Fruit fly (Drosophila melanogaster) whole organism, larva: ENCODE results near the gene CG6418.

Source experiments
- noc ChIP-seq: fragments of 200-800 bp; sonication (Bioruptor generic); optimal IDR thresholded peaks from 3 replicates; lab custom pipeline; 2019; ENCODE audit warnings: missing biosample characterization, mild to moderate bottlenecking, missing genetic modification characterization, moderate library complexity

CG6418 gene

DNA sequence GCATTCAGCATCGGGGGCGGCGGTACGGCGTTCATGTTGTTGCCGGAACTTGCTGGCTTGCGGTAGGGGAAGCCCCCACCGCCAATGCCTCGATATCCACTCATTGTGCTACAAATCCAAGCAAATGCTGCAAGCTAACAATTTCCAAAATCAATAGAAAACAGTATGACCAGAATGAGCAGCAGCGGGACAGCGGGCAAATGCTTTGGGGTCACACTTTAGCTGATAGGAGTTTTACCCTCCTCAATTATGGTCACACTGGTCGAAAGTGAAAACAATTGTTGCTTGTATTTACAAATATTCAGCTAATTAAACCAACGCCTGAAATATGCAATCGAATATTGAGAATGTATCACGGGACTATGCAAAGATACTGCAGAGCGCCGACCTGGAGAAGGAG lies at the start of gene CG6418, which contains the start of gene Blos4:
CG6418 (minus strand) TSS at position 196 of the 400 bp plus-strand sequence.
Blos4 (plus strand) TSS at position 244 of the 400 bp plus-strand sequence.
- no peak for TF ChIP-seq noc (tag; lab: Kevin White, UChicago)

- no peak for TF ChIP-seq noc (tag; lab: Kevin White, UChicago)
These were observed 49.1 kb upstream of the CG6418 start for dm6 chr3L:10927953-10928352.

dm6 chr3L:10927349-10927748 lies 48.5 kb upstream of the CG6418 start:
- no peak for TF ChIP-seq noc (tag; lab: Kevin White, UChicago)

DNA sequence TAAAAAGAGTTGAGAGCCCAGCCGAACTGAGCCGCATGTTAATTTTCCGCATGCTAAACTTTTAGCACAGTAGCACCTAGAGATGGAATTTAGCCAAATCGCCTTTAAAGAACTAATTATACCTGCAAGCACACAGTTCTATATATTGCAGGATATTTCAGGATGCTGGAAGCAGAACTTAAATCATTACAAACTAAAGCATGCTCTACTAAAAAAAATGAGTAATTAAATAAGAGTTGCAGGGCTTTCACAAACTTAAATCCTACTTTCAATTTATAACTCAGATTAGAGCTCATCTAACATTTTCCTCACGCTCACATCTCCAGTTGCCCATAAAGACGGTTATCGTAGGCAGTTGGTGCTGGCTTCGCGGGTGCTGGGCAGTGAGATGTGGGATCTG lies 45.8 kb upstream of the CG6418 start:
- TF ChIP-seq noc (tag; lab: Kevin White, UChicago) = no peak

DNA sequence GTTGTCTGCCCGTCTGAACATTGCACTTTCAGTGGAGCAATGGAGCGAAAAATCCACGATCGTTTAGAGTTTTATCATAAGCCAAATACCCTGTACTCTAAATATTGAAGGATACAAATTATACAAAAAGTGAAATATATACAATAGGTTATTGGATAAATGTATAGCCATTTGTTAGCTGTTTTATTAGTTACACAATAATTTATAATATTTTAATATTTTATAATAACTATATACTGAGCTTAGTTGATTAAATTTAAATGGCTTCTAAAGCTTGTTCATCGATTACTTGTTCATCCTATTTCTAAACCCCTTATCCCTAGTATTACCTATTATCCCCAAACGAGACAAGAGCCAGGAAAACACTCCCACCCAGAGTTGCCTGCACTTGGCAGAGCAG lies 44.1 kb upstream of the CG6418 start:
- no peak for TF ChIP-seq noc (tag; lab: Kevin White, UChicago)

DNA sequence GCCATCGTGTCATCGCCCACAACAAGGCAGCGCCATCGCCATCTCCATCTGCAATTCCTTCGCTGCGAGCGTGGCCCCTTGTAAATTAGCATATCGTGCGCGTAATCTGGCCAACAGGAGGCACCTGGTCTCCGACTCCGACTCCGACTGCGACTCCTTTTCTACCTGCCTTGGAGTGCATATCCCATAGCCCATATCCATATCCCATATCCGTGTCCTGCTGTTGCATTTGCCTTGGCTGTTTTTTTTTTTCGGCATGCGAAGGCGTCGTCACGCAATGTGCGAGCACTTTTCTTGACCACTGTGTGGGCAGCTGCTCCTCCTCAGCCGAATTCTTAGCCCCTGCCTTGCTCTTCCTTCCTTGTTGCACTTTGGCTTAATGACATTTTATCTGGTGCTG lies 39.6 kb upstream of the CG6418 start:
- no peak for TF ChIP-seq noc (tag; lab: Kevin White, UChicago)

- no peak for TF ChIP-seq noc (tag; lab: Kevin White, UChicago)
These were observed 38.4 kb upstream of the CG6418 start for dm6 chr3L:10917263-10917662.

dm6 chr3L:10913214-10913613 lies 34.4 kb upstream of the CG6418 start:
- TF ChIP-seq noc (tag; lab: Kevin White, UChicago) = no peak

DNA sequence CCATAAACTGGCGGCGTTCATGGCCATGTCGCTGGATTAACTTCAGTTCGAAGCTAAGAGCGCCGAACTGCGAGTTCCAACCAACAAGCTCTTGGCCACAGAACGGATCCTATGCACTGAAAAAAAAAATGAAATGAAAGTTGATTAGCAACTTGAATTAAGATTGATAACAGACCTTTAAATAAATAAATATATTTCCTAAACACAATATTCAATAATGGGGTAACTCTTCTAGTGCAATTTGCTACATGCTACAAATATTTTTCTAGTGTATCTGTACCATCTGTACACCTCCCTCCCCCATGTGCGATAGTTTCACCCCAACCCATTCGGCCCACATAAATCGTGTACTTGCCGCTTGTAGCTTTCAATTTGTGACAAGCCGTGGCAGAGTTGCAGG lies 30.8 kb upstream of the CG6418 start:
- TF ChIP-seq noc (tag; lab: Kevin White, UChicago) = no peak

DNA sequence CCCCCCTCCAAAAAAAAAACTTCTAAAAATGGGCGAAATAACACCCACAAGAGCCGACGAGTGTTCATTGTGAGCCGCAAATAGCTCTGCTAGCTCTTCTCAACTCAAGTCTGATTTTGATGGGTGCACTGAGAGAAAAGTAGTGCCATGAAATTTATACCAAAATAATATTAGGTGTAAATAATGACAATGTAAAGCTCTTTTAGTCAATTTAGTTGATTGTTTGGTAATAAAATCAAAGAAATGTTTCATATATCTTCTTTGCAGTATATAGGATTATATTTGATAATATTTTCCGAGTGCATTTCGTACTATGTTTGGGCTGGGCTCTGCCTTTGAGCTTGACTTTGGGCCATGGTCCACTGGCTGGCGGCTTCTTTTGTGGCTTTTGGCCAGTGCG lies 25.9 kb upstream of the CG6418 start:
- TF ChIP-seq noc (tag; lab: Kevin White, UChicago) = no peak

- TF ChIP-seq noc (tag; lab: Kevin White, UChicago) = no peak
These were observed 24.6 kb upstream of the CG6418 start for dm6 chr3L:10903449-10903848.

DNA sequence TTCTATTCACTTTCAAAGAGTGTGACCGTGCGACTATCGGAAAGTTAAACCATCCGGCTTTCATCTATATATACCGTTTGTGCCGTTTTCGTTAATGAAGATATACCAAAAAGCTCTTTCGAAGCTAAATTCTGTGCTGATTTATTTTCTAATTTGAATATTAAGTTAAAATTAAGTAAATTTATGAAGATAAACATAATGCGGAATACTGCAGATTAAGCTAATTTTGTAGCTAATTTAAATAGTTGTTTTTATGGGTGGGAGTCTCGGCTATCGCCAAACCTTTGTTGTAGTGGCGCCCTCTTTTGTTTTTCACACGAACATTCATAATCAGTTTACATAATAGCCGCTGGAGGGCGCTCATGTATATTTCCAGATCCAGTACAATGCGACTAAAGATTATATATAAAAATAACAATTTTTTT lies 20.3 kb upstream of the CG6418 start, which contains the start of gene Aps:
Aps (minus strand) TSS at position 37 of the 425 bp plus-strand sequence.
- no peak for TF ChIP-seq noc (tag; lab: Kevin White, UChicago)

DNA sequence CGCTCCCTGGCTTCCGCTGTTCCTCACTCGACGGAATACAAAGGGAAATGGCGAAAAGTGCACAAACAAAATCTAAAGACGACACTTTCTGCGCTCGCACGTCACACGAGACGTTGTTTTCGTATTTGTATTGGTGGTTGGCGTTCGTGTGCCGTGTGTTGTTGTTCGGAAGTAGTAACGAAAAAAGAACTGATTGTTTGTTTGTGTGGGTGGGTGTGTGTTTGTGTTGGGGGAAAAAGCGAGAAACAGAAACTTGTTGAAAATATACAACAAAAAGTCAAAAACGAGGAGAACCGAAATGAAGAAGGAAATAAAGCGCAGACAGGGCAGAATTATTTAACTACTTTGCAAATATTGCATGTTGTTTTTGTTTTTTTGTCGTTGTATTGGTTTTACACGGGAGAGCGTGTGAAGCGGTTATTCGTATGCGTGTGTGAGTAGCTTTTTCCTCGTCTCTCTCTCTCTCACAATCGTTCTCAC lies 19.5 kb upstream of the CG6418 start:
- TF ChIP-seq noc (tag; lab: Kevin White, UChicago) = peak; percentile 57

DNA sequence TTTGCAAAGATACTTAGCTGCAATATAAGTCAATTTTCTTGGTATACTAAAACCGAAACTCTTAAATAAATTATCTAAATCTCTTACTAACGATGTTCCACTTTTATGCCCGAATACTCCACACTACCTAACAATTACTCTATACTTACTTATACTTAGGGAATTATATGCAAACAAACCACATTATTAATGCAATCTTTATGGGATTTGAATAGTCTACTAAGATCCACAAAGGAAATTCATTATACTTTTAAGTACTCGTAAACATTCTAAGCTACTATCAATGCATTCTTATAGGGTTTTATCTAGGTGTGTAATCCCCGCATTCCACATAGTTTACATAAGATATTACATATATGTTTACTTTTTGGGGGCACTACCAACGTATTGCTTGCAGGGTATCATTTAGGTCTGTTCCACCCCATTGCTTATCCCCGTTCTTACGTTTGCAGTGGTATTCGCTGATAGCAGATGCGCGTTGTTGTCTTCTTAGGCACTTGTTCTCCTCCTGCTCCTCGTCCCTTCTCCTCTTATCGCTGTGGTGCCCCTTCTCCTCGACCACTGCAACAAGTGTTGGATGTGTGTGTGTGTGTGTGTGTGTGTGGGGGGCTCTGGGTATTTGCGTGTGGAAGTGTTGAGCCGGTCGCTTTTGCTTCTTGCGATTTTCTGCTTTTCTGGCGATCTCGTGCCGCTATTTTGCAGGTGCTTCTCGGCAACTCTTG lies 18.9 kb upstream of the CG6418 start:
- TF ChIP-seq noc (tag; lab: Kevin White, UChicago) = no peak

DNA sequence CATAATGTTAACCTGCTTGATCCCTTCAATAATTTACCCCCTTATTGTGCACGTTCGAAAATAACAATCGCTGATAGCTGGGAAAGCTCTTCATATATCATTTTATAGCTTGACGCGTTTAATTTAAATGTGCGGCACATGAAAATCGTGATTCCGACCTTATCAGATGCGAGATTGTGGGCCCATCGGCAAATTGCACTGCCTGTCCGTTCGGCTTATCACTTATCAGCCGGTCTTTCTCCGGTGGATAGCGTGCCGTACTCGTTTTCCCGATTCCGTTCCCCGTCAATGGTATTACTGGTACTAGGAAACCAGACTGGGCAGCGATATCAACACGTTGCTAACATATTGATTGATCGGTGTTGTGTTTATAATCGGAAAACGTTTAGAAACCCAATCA lies 18.1 kb upstream of the CG6418 start:
- peak; percentile 85 for TF ChIP-seq noc (tag; lab: Kevin White, UChicago)

DNA sequence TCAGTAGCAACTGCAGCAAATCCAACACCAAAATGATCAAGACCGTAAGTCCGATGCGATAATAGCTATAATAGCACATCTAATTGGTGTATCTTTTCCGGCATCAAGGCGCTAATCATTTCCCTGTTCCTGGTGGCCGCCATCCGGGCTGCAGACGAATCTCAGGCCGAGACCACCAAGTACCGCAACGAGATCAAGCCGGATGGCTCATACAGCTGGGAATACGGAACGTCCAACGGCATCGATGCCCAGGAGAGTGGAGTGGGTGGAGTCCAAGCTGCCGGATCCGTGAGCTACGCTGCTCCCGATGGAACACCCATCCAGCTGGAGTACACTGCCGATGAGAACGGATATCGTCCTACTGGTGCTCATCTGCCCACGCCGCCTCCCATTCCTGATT lies 15.3 kb upstream of the CG6418 start, which contains the start of gene Cpr67Fb:
Cpr67Fb (plus strand) TSS at position 15 of the 400 bp plus-strand sequence.
- no peak for TF ChIP-seq noc (tag; lab: Kevin White, UChicago)

DNA sequence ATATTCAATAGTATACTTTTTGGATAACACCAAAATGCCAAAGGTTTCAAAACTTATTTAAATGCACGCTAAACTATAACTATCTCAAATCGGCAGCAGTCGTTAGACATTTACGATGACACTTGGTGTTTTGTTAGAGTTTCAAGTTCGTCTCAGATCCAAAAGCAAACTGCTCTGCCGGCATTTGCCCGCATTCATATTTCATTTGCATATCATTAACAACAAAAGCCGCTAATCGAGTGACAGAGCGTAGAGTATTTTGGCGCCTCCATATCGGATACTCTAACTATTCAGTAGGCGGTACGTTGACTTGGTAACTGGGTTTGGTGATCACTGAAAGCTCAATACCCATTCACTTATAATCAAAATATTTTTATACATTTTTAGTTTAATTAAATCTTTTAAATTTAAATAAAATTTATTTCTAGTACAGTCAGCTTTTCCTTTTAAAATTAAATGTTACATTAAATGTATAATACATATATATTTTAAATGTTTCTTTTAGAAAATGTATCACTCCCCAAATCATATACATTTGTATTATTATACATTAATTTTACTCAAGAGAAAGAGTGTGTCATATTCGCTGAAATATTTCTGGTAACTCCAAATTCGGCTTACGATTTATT lies 14.4 kb upstream of the CG6418 start:
- peak; percentile 55 for TF ChIP-seq noc (tag; lab: Kevin White, UChicago)
